Worm (Caenorhabditis elegans) whole organism, L1 larva: Measurements from ENCODE around the gene clic-1.

Source experiments
- C04F5.9 ChIP-seq: sonication (generic microtip); optimal IDR thresholded peaks from 2 replicates; lab custom pipeline; 2016; ENCODE audit warnings: missing genetic modification characterization, missing compliant biosample characterization
- F16B12.6 ChIP-seq: fragments of 150-350 bp; optimal IDR thresholded peaks from 2 replicates; lab custom pipeline; 2014; ENCODE audit warnings: missing biosample characterization, missing genetic modification characterization
- Y116A8C.19 ChIP-seq: sonication (generic microtip); optimal IDR thresholded peaks from 2 replicates; lab custom pipeline; 2016; ENCODE audit warnings: missing compliant biosample characterization, missing genetic modification characterization, borderline replicate concordance
- aha-1 ChIP-seq: fragments of 150-350 bp; optimal IDR thresholded peaks from 2 replicates; lab custom pipeline; 2014; ENCODE audit warnings: missing biosample characterization, missing genetic modification characterization
- aly-2 ChIP-seq: fragments of 150-350 bp; optimal IDR thresholded peaks from 2 replicates; lab custom pipeline; 2014; ENCODE audit warnings: missing biosample characterization, missing genetic modification characterization
- ama-1 ChIP-seq: fragments of 150-350 bp; optimal IDR thresholded peaks from 2 replicates; lab custom pipeline; 2014
- ceh-8 ChIP-seq: fragments of 200-800 bp; sonication (Bioruptor generic); optimal IDR thresholded peaks from 2 replicates; lab custom pipeline; 2018; ENCODE audit warnings: mild to moderate bottlenecking, missing genetic modification characterization, moderate library complexity, missing compliant biosample characterization
- ceh-82 ChIP-seq, 3 experiments: fragments of 150-350 bp in 1 of 3; sonication (generic microtip) in 2 of 3; optimal IDR thresholded peaks; 2 replicates each; lab custom pipeline; 2014 to 2017; ENCODE audit warnings: missing biosample characterization in 3 of 3, missing genetic modification characterization in 3 of 3
- ceh-88 ChIP-seq: fragments of 200-800 bp; sonication (Bioruptor generic); IDR thresholded peaks from 2 replicates; pipeline ENCODE4 v1.3.6; 2022; ENCODE audit warnings: missing genetic modification characterization, missing compliant biosample characterization
- ceh-90 ChIP-seq: sonication (generic microtip); optimal IDR thresholded peaks from 2 replicates; lab custom pipeline; 2016; ENCODE audit warnings: missing genetic modification characterization, missing compliant biosample characterization
- ces-1 ChIP-seq: fragments of 150-350 bp; optimal IDR thresholded peaks from 2 replicates; lab custom pipeline; 2014; ENCODE audit warnings: missing biosample characterization, missing genetic modification reagents, missing genetic modification characterization
- dpl-1 ChIP-seq, 3 experiments: fragments of 150-350 bp in 2 of 3; sonication (generic microtip) in 1 of 3; optimal IDR thresholded peaks; 2 replicates each; lab custom pipeline; 2014 to 2017; ENCODE audit warnings: missing biosample characterization in 3 of 3, missing genetic modification characterization in 3 of 3, missing genetic modification reagents in 3 of 3
- efl-1 ChIP-seq, 4 experiments: fragments of 150-350 bp; optimal IDR thresholded peaks in 3 of 4; peaks in 1 of 4; 1 replicate in 1 of 4; 2 replicates in 3 of 4; lab custom pipeline; 2014; ENCODE audit warnings: missing biosample characterization in 2 of 4, missing genetic modification characterization in 2 of 4, missing genetic modification reagents in 2 of 4
- egl-27 ChIP-seq, 2 experiments: fragments of 150-350 bp in 1 of 2; sonication (generic microtip); optimal IDR thresholded peaks; 3 replicates each; lab custom pipeline; 2017 to 2018; ENCODE audit warnings: missing biosample characterization in 2 of 2, missing genetic modification characterization in 2 of 2, missing genetic modification reagents in 2 of 2
- elt-2 ChIP-seq: sonication (generic microtip); optimal IDR thresholded peaks from 2 replicates; lab custom pipeline; 2016; ENCODE audit warnings: missing genetic modification characterization, mild to moderate bottlenecking, inconsistent platforms, missing compliant biosample characterization, missing genetic modification reagents
- ets-5 ChIP-seq: fragments of 200-800 bp; sonication (Bioruptor generic); IDR thresholded peaks from 2 replicates; pipeline ENCODE4 v1.3.6; 2022; ENCODE audit warnings: missing genetic modification characterization, missing compliant biosample characterization
- fkh-10 ChIP-seq: sonication (generic microtip); optimal IDR thresholded peaks from 2 replicates; lab custom pipeline; 2017; ENCODE audit warnings: missing biosample characterization, missing genetic modification reagents, missing genetic modification characterization
- fkh-4 ChIP-seq: sonication (generic microtip); optimal IDR thresholded peaks from 2 replicates; lab custom pipeline; 2016; ENCODE audit warnings: missing compliant biosample characterization, missing genetic modification characterization, borderline replicate concordance
- hlh-17 ChIP-seq: fragments of 200-800 bp; sonication (Bioruptor generic); optimal IDR thresholded peaks from 2 replicates; lab custom pipeline; 2018; ENCODE audit warnings: missing genetic modification characterization, mild to moderate bottlenecking, missing compliant biosample characterization, moderate library complexity, borderline replicate concordance
- hlh-4 ChIP-seq: sonication (generic microtip); optimal IDR thresholded peaks from 2 replicates; lab custom pipeline; 2016; ENCODE audit warnings: mild to moderate bottlenecking, missing genetic modification characterization, missing compliant biosample characterization
- hpl-2 ChIP-seq: fragments of 150-350 bp; optimal IDR thresholded peaks from 2 replicates; lab custom pipeline; 2014; ENCODE audit warnings: missing biosample characterization, missing genetic modification reagents, missing genetic modification characterization
- irx-1 ChIP-seq: sonication (generic microtip); optimal IDR thresholded peaks from 2 replicates; lab custom pipeline; 2016; ENCODE audit warnings: missing genetic modification characterization, missing compliant biosample characterization
- isw-1 ChIP-seq: fragments of 200-800 bp; sonication (Bioruptor generic); IDR thresholded peaks from 2 replicates; pipeline ENCODE4 v1.3.6; 2022; ENCODE audit warnings: missing genetic modification characterization, missing compliant biosample characterization
- lin-15B ChIP-seq: fragments of 150-350 bp; sonication (generic microtip); optimal IDR thresholded peaks from 3 replicates; lab custom pipeline; 2014; ENCODE audit warnings: missing biosample characterization, missing genetic modification characterization
- lin-39 ChIP-seq: fragments of 150-350 bp; optimal IDR thresholded peaks from 2 replicates; lab custom pipeline; 2014; ENCODE audit warnings: missing biosample characterization, missing genetic modification reagents, missing genetic modification characterization
- lir-3 ChIP-seq: sonication (generic microtip); optimal IDR thresholded peaks from 2 replicates; lab custom pipeline; 2016; ENCODE audit warnings: mild to moderate bottlenecking, missing genetic modification characterization, moderate library complexity, missing compliant biosample characterization; ENCODE audit not compliant: poor library complexity
- lsy-2 ChIP-seq, 2 experiments: fragments of 150-350 bp; optimal IDR thresholded peaks; 2 replicates each; lab custom pipeline; 2014; ENCODE audit warnings: missing biosample characterization in 2 of 2, missing genetic modification characterization in 2 of 2
- mdl-1 ChIP-seq, 2 experiments: fragments of 150-350 bp; optimal IDR thresholded peaks; 2 replicates each; lab custom pipeline; 2014 to 2017; ENCODE audit warnings: missing biosample characterization in 2 of 2, missing genetic modification characterization in 2 of 2, inconsistent platforms in 1 of 2
- mef-2 ChIP-seq: fragments of 150-350 bp; optimal IDR thresholded peaks from 2 replicates; lab custom pipeline; 2014; ENCODE audit warnings: missing biosample characterization, missing genetic modification characterization
- mep-1 ChIP-seq: fragments of 150-350 bp; optimal IDR thresholded peaks from 2 replicates; lab custom pipeline; 2014; ENCODE audit warnings: missing biosample characterization, missing genetic modification characterization
- nhr-11 ChIP-seq: fragments of 150-350 bp; optimal IDR thresholded peaks from 2 replicates; lab custom pipeline; 2014; ENCODE audit warnings: missing biosample characterization, missing genetic modification characterization
- nhr-12 ChIP-seq: sonication (generic microtip); optimal IDR thresholded peaks from 2 replicates; lab custom pipeline; 2017; ENCODE audit warnings: missing biosample characterization, missing genetic modification characterization
- nhr-237 ChIP-seq: fragments of 150-350 bp; optimal IDR thresholded peaks from 2 replicates; lab custom pipeline; 2014; ENCODE audit warnings: missing biosample characterization, missing genetic modification characterization
- nhr-28 ChIP-seq: fragments of 150-350 bp; optimal IDR thresholded peaks from 2 replicates; lab custom pipeline; 2014; ENCODE audit warnings: missing biosample characterization, missing genetic modification characterization
- nhr-47 ChIP-seq: sonication (generic microtip); optimal IDR thresholded peaks from 2 replicates; lab custom pipeline; 2016; ENCODE audit warnings: mild to moderate bottlenecking, missing genetic modification characterization, moderate library complexity, missing compliant biosample characterization
- nhr-71 ChIP-seq: sonication (generic microtip); optimal IDR thresholded peaks from 2 replicates; lab custom pipeline; 2016; ENCODE audit warnings: mild to moderate bottlenecking, missing genetic modification characterization, moderate library complexity, missing compliant biosample characterization
- nhr-76 ChIP-seq: sonication (generic microtip); optimal IDR thresholded peaks from 2 replicates; lab custom pipeline; 2017; ENCODE audit warnings: missing biosample characterization, missing genetic modification characterization
- nhr-84 ChIP-seq: sonication (generic microtip); optimal IDR thresholded peaks from 2 replicates; lab custom pipeline; 2017; ENCODE audit warnings: missing biosample characterization, missing genetic modification characterization
- nhr-85 ChIP-seq: sonication (generic microtip); peaks from one replicate; lab custom pipeline; 2016; ENCODE audit warnings: missing genetic modification characterization, inconsistent platforms, missing compliant biosample characterization
- pag-3 ChIP-seq: sonication (generic microtip); optimal IDR thresholded peaks from 2 replicates; lab custom pipeline; 2017; ENCODE audit warnings: missing genetic modification characterization, mild to moderate bottlenecking, missing compliant biosample characterization, antibody characterized with exemption, borderline replicate concordance; ENCODE audit not compliant: insufficient read depth
- pax-3 ChIP-seq: fragments of 200-800 bp; sonication (Bioruptor generic); optimal IDR thresholded peaks from 2 replicates; lab custom pipeline; 2018; ENCODE audit warnings: mild to moderate bottlenecking, missing genetic modification characterization, moderate library complexity, missing compliant biosample characterization
- pqm-1 ChIP-seq: sonication (generic microtip); optimal IDR thresholded peaks from 3 replicates; lab custom pipeline; 2017; ENCODE audit warnings: missing biosample characterization, missing genetic modification characterization
- rnt-1 ChIP-seq: sonication (generic microtip); optimal IDR thresholded peaks from 2 replicates; lab custom pipeline; 2016; ENCODE audit warnings: mild to moderate bottlenecking, missing genetic modification characterization, moderate library complexity, missing compliant biosample characterization
- skn-1 ChIP-seq: fragments of 150-350 bp; optimal IDR thresholded peaks from 2 replicates; lab custom pipeline; 2014; ENCODE audit warnings: missing biosample characterization, missing genetic modification characterization
- snpc-4 ChIP-seq: fragments of 150-350 bp; optimal IDR thresholded peaks from 2 replicates; lab custom pipeline; 2014; ENCODE audit warnings: missing biosample characterization, missing genetic modification characterization
- snu-23 ChIP-seq: sonication (generic microtip); optimal IDR thresholded peaks from 2 replicates; lab custom pipeline; 2016; ENCODE audit warnings: missing genetic modification characterization, missing compliant biosample characterization
- sptf-1 ChIP-seq: fragments of 150-350 bp; optimal IDR thresholded peaks from 2 replicates; lab custom pipeline; 2014; ENCODE audit warnings: missing biosample characterization, missing genetic modification characterization
- swsn-7 ChIP-seq: sonication (generic microtip); optimal IDR thresholded peaks from 2 replicates; lab custom pipeline; 2016; ENCODE audit warnings: missing genetic modification characterization, missing compliant biosample characterization
- unc-30 ChIP-seq: sonication (generic microtip); optimal IDR thresholded peaks from 2 replicates; lab custom pipeline; 2017; ENCODE audit warnings: missing biosample characterization, missing genetic modification characterization
- unc-86 ChIP-seq: sonication (generic microtip); optimal IDR thresholded peaks from 2 replicates; lab custom pipeline; 2016; ENCODE audit warnings: missing genetic modification characterization, missing compliant biosample characterization
- unc-98 ChIP-seq: fragments of 200-800 bp; sonication (Bioruptor generic); IDR thresholded peaks from 2 replicates; pipeline ENCODE4 v1.3.6; 2022; ENCODE audit warnings: missing genetic modification characterization, missing compliant biosample characterization
- xbp-1 ChIP-seq: sonication (generic microtip); optimal IDR thresholded peaks from 2 replicates; lab custom pipeline; 2016; ENCODE audit warnings: missing genetic modification characterization, missing compliant biosample characterization
- ztf-11 ChIP-seq, 2 experiments: sonication (generic microtip); optimal IDR thresholded peaks; 2 replicates each; lab custom pipeline; 2016 to 2017; ENCODE audit warnings: missing genetic modification characterization in 2 of 2, missing biosample characterization in 1 of 2, missing compliant biosample characterization in 1 of 2
- ztf-4 ChIP-seq: fragments of 150-350 bp; optimal IDR thresholded peaks from 2 replicates; lab custom pipeline; 2014; ENCODE audit warnings: missing biosample characterization, missing genetic modification characterization

clic-1 gene

DNA sequence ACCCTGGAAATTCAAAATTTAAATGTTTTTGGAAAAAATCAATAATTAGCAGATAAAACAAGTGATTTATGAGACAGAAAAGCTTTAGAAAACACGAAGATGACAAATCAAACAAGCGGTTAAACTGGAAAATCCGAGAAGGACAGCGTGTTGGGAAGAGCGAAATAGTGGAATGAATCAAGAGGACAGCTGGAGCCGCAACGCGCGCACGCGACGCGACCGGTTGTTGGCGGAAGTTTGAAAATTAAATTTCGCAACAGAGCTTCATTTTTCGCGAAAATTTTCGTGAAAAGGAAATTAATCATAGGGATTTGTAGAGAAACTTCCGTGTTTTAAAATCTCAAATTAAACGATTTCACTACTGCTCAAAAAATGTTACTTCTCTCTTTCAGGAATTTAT, at the start of gene clic-1:
Gene clic-1 (minus strand): TSS at position 3 of the 400 bp plus-strand sequence.
- no peak for TF ChIP-seq lin-39 (tag; lab: Kevin White, UChicago)
- TF ChIP-seq skn-1 = peak; percentile 91
- TF ChIP-seq nhr-71 (tag; lab: Kevin White, UChicago) = peak; percentile 78
- TF ChIP-seq egl-27 (tag; optimal IDR thresholded peaks at IDR 0.05; lab: Kevin White, UChicago) = no peak
- no peak for TF ChIP-seq pax-3 (tag; lab: Kevin White, UChicago)
- peak; percentile 3 for TF ChIP-seq fkh-10
- peak; percentile 74 for TF ChIP-seq snu-23 (GFP tag; lab: Kevin White, UChicago)
- TF ChIP-seq C04F5.9 (tag; lab: Kevin White, UChicago) = no peak
- no peak for TF ChIP-seq unc-30 (tag; lab: Kevin White, UChicago)
- no peak for TF ChIP-seq mep-1 (tag; lab: Kevin White, UChicago)
- no peak for TF ChIP-seq nhr-12
- peak; percentile 62 for TF ChIP-seq swsn-7
- TF ChIP-seq ceh-82 (tag; optimal IDR thresholded peaks at IDR 0.05; lab: Kevin White, UChicago) = peak; percentile 35 to 85 (median 62)
- TF ChIP-seq irx-1 (tag; lab: Kevin White, UChicago) = peak; percentile 26
- TF ChIP-seq sptf-1 (tag; lab: Kevin White, UChicago) = no peak
- peak; percentile 56 for TF ChIP-seq isw-1
- no peak for TF ChIP-seq hlh-4 (tag; lab: Kevin White, UChicago)
- TF ChIP-seq lir-3 (tag; lab: Kevin White, UChicago) = peak; percentile 18
- no peak for TF ChIP-seq hlh-17 (GFP tag; lab: Kevin White, UChicago)
- no peak for TF ChIP-seq ets-5 (GFP tag; lab: Robert Waterston, UW)
- TF ChIP-seq ceh-8 (GFP tag; lab: Kevin White, UChicago) = no peak
- TF ChIP-seq aha-1 (tag; lab: Kevin White, UChicago) = no peak
- TF ChIP-seq ceh-88 (GFP tag; lab: Robert Waterston, UW) = no peak
- TF ChIP-seq snpc-4 (tag; lab: Kevin White, UChicago) = peak; percentile 38
- no peak for TF ChIP-seq ces-1 (GFP tag; lab: Kevin White, UChicago)
- no peak for TF ChIP-seq elt-2
- TF ChIP-seq nhr-11 = peak; percentile 4
- peak; percentile 68 for TF ChIP-seq nhr-47 (tag; lab: Kevin White, UChicago)
- no peak for TF ChIP-seq pag-3 (tag; lab: Kevin White, UChicago)
- TF ChIP-seq rnt-1 (tag; lab: Kevin White, UChicago) = peak; percentile 63
- peak; percentile 2 for TF ChIP-seq aly-2 (tag; lab: Kevin White, UChicago)
- peak; percentile 80 for TF ChIP-seq nhr-85 (tag; lab: Kevin White, UChicago)
- TF ChIP-seq pqm-1 (tag; lab: Kevin White, UChicago) = no peak
- TF ChIP-seq F16B12.6 = peak; percentile 5
- no peak for TF ChIP-seq mef-2
- no peak for TF ChIP-seq ztf-4
- TF ChIP-seq dpl-1 (GFP tag; optimal IDR thresholded peaks at IDR 0.05; lab: Kevin White, UChicago) = peak; percentile 92 to 95 (median 93)
- no peak for TF ChIP-seq nhr-237 (tag; lab: Kevin White, UChicago)
- TF ChIP-seq nhr-28 (tag; lab: Kevin White, UChicago) = no peak
- TF ChIP-seq xbp-1 = peak; percentile 70
- TF ChIP-seq unc-98 = no peak
- TF ChIP-seq nhr-76 = no peak
- no peak for TF ChIP-seq ama-1
- peak; percentile 58 for TF ChIP-seq unc-86 (tag; lab: Kevin White, UChicago)
- no peak for TF ChIP-seq nhr-84 (tag; lab: Kevin White, UChicago)
- TF ChIP-seq fkh-4 (tag; lab: Kevin White, UChicago) = no peak
- TF ChIP-seq hpl-2 (GFP tag; lab: Kevin White, UChicago) = no peak
- TF ChIP-seq mdl-1 (tag; optimal IDR thresholded peaks at IDR 0.05; lab: Kevin White, UChicago) = peak in 1 of 2 experiments; percentile 67
- TF ChIP-seq efl-1 (optimal IDR thresholded peaks at IDR 0.05; lab: Kevin White, UChicago) = peak; percentile 83 to 96
- TF ChIP-seq efl-1 (GFP tag; optimal IDR thresholded peaks at IDR 0.05 in 1 of 2; lab: Kevin White, UChicago) = peak; percentile 96 to 99
- TF ChIP-seq lsy-2 (tag; optimal IDR thresholded peaks at IDR 0.05; lab: Kevin White, UChicago) = peak; percentile 53 to 85
- TF ChIP-seq ztf-11 (tag; optimal IDR thresholded peaks at IDR 0.05; lab: Kevin White, UChicago) = no peak
- TF ChIP-seq Y116A8C.19 (tag; lab: Kevin White, UChicago) = no peak
- TF ChIP-seq ceh-90 (tag; lab: Kevin White, UChicago) = no peak
- peak; percentile 43 for TF ChIP-seq lin-15B (tag; lab: Kevin White, UChicago)
